Worm (Caenorhabditis elegans): ENCODE results near the gene B0546.4.

DNA sequence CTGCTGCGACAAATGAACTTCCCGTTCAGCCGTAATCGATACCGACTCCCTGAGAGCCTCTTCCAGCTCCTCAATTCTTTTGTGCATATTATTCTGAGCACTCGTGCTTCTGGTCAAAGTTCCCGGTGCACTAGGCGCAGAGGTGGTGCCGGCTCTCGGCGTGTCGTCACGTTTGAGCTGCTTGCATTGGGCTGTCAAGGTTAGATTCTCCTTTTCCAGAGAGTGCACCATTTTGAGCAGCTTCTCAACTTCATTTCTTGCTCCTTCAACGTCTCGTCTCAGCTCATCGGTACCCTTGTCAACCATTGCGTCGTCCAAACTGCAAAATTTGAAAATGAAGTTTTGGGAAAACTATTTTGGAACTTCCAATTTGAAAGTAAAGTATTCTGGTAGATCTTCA is 38.5 kb downstream of the B0546.4 start:
- no peak for TF ChIP-seq atf-7 (tag; optimal IDR thresholded peaks at IDR 0.05)
- no peak for TF ChIP-seq snpc-4 (GFP tag; optimal IDR thresholded peaks at IDR 0.05)
- no peak for TF ChIP-seq snpc-4 (tag; optimal IDR thresholded peaks at IDR 0.05)
- TF ChIP-seq chd-7 (tag; optimal IDR thresholded peaks at IDR 0.05), result no peak
- no peak for TF ChIP-seq hlh-12 (tag; optimal IDR thresholded peaks at IDR 0.05)
- no peak for TF ChIP-seq F52B5.7 (tag; optimal IDR thresholded peaks at IDR 0.05)
- no peak for TF ChIP-seq nfyb-1 (GFP tag; IDR thresholded peaks at IDR 0.05)
- TF ChIP-seq ceh-58 (GFP tag; IDR thresholded peaks at IDR 0.05), result no peak
- no peak for TF ChIP-seq let-607 (tag; optimal IDR thresholded peaks at IDR 0.05)
- no peak for TF ChIP-seq akir-1 (GFP tag; optimal IDR thresholded peaks at IDR 0.05)
- TF ChIP-seq repo-1 (tag; optimal IDR thresholded peaks at IDR 0.05), result no peak
- no peak for TF ChIP-seq unc-62 (GFP tag; optimal IDR thresholded peaks at IDR 0.05)
- TF ChIP-seq gei-17 (GFP tag; optimal IDR thresholded peaks at IDR 0.05), result no peak
- TF ChIP-seq bed-1 (GFP tag; IDR thresholded peaks at IDR 0.05), result no peak

Data from whole organism, young adult.